Worm (Caenorhabditis elegans): ENCODE results near the gene C01F1.6.

- TF ChIP-seq R02D3.7 (tag; optimal IDR thresholded peaks at IDR 0.05) (no peak), nhr-21 (tag; optimal IDR thresholded peaks at IDR 0.05) (no peak), nhr-23 (tag; optimal IDR thresholded peaks at IDR 0.05) (no peak)
These were observed 50.3 kb downstream of the C01F1.6 start, which contains the start of the genes fbxc-44 and C16A11.2 for ce11 chrII:4237701-4238214.

All from whole organism, L2 larva.